Worm (Caenorhabditis elegans) whole organism, late embryonic: ENCODE data around the gene rps-24.
A peak's percentile ranks its signal among the peaks of the same experiment; 100 is the strongest.

Experiments
- K02D7.2 ChIP-seq: sonication (generic microtip); optimal IDR thresholded peaks from 2 replicates; lab custom pipeline; 2017; ENCODE audit warnings: mild to moderate bottlenecking, missing genetic modification characterization, missing compliant biosample characterization
- T23F11.4 ChIP-seq: fragments of 200-800 bp; sonication (Bioruptor generic); optimal IDR thresholded peaks from 2 replicates; lab custom pipeline; 2018; ENCODE audit warnings: mild to moderate bottlenecking, missing genetic modification characterization, missing compliant biosample characterization
- Y22D7AL.16 ChIP-seq: sonication (generic microtip); optimal IDR thresholded peaks from 2 replicates; lab custom pipeline; 2016; ENCODE audit warnings: missing genetic modification characterization, missing compliant biosample characterization
- ahr-1 ChIP-seq: sonication (generic microtip); optimal IDR thresholded peaks from 2 replicates; lab custom pipeline; 2016; ENCODE audit warnings: missing genetic modification characterization, missing compliant biosample characterization
- ama-1 ChIP-seq: fragments of 150-350 bp; optimal IDR thresholded peaks from 2 replicates; lab custom pipeline; 2014
- ceh-14 ChIP-seq: sonication (generic microtip); optimal IDR thresholded peaks from 2 replicates; lab custom pipeline; 2016; ENCODE audit warnings: missing genotype, missing genetic modification characterization, missing compliant biosample characterization
- ceh-18 ChIP-seq: sonication (generic microtip); optimal IDR thresholded peaks from 2 replicates; lab custom pipeline; 2016; ENCODE audit warnings: missing genetic modification characterization, missing compliant biosample characterization
- ceh-22 ChIP-seq: sonication (generic microtip); optimal IDR thresholded peaks from 2 replicates; lab custom pipeline; 2017; ENCODE audit warnings: missing biosample characterization, missing genetic modification characterization
- ceh-24 ChIP-seq: sonication (generic microtip); optimal IDR thresholded peaks from 2 replicates; lab custom pipeline; 2016; ENCODE audit warnings: mild to moderate bottlenecking, missing genetic modification characterization, missing compliant biosample characterization
- ceh-34 ChIP-seq: sonication (generic microtip); optimal IDR thresholded peaks from 2 replicates; lab custom pipeline; 2016; ENCODE audit warnings: mild to moderate bottlenecking, missing genetic modification characterization, missing compliant biosample characterization
- ceh-48 ChIP-seq: sonication (generic microtip); optimal IDR thresholded peaks from 2 replicates; lab custom pipeline; 2016; ENCODE audit warnings: missing genetic modification characterization, inconsistent platforms, missing compliant biosample characterization
- che-1 ChIP-seq: sonication (generic microtip); optimal IDR thresholded peaks from 2 replicates; lab custom pipeline; 2016; ENCODE audit warnings: mild to moderate bottlenecking, missing genetic modification characterization, missing compliant biosample characterization
- dmd-4 ChIP-seq: sonication (generic microtip); optimal IDR thresholded peaks from 2 replicates; lab custom pipeline; 2016; ENCODE audit warnings: borderline replicate concordance, missing genetic modification characterization, missing compliant biosample characterization
- dve-1 ChIP-seq: sonication (generic microtip); optimal IDR thresholded peaks from 2 replicates; lab custom pipeline; 2017; ENCODE audit warnings: antibody characterized with exemption, mild to moderate bottlenecking, missing genetic modification characterization, missing compliant biosample characterization
- elt-4 ChIP-seq: sonication (generic microtip); optimal IDR thresholded peaks from 2 replicates; lab custom pipeline; 2016; ENCODE audit warnings: missing genetic modification characterization, missing compliant biosample characterization
- ets-4 ChIP-seq: sonication (generic microtip); optimal IDR thresholded peaks from 2 replicates; lab custom pipeline; 2016; ENCODE audit warnings: missing genetic modification characterization, missing compliant biosample characterization
- eyg-1 ChIP-seq: sonication (generic microtip); optimal IDR thresholded peaks from 2 replicates; lab custom pipeline; 2016; ENCODE audit warnings: missing genotype, missing genetic modification characterization, missing compliant biosample characterization
- fax-1 ChIP-seq: sonication (generic microtip); optimal IDR thresholded peaks from 2 replicates; lab custom pipeline; 2016; ENCODE audit warnings: missing genotype, missing genetic modification characterization, missing compliant biosample characterization
- gmeb-2 ChIP-seq: sonication (generic microtip); optimal IDR thresholded peaks from 2 replicates; lab custom pipeline; 2016; ENCODE audit warnings: missing genetic modification characterization, inconsistent platforms, missing compliant biosample characterization
- hlh-13 ChIP-seq: fragments of 200-800 bp; sonication (Bioruptor generic); optimal IDR thresholded peaks from 2 replicates; lab custom pipeline; 2018; ENCODE audit warnings: mild to moderate bottlenecking, missing genetic modification characterization, missing compliant biosample characterization
- hlh-15 ChIP-seq: sonication (generic microtip); optimal IDR thresholded peaks from 2 replicates; lab custom pipeline; 2016; ENCODE audit warnings: missing genetic modification characterization, missing compliant biosample characterization
- hlh-30 ChIP-seq: sonication (generic microtip); optimal IDR thresholded peaks from 2 replicates; lab custom pipeline; 2017; ENCODE audit warnings: antibody characterized with exemption, missing genetic modification characterization, missing compliant biosample characterization; ENCODE audit not compliant: insufficient read depth
- hlh-6 ChIP-seq: sonication (generic microtip); optimal IDR thresholded peaks from 2 replicates; lab custom pipeline; 2016; ENCODE audit warnings: missing genotype, missing genetic modification characterization, missing compliant biosample characterization
- hlh-8 ChIP-seq: sonication (generic microtip); optimal IDR thresholded peaks from 2 replicates; lab custom pipeline; 2016; ENCODE audit warnings: missing genotype, missing genetic modification characterization, missing compliant biosample characterization
- lin-11 ChIP-seq: fragments of 200-800 bp; sonication (Bioruptor generic); optimal IDR thresholded peaks from 2 replicates; lab custom pipeline; 2018; ENCODE audit warnings: mild to moderate bottlenecking, missing genetic modification characterization, missing compliant biosample characterization
- mec-3 ChIP-seq: sonication (generic microtip); optimal IDR thresholded peaks from 2 replicates; lab custom pipeline; 2016; ENCODE audit warnings: borderline replicate concordance, missing genetic modification characterization, missing compliant biosample characterization
- nfya-1 ChIP-seq: sonication (generic microtip); optimal IDR thresholded peaks from 2 replicates; lab custom pipeline; 2017; ENCODE audit warnings: missing genetic modification characterization, mild to moderate bottlenecking, missing compliant biosample characterization, antibody characterized with exemption, moderate library complexity
- nhr-11 ChIP-seq: fragments of 150-350 bp; optimal IDR thresholded peaks from 2 replicates; lab custom pipeline; 2014; ENCODE audit warnings: missing biosample characterization, missing genetic modification characterization
- odd-2 ChIP-seq: sonication (generic microtip); optimal IDR thresholded peaks from 2 replicates; lab custom pipeline; 2017; ENCODE audit warnings: antibody characterized with exemption, mild to moderate bottlenecking, missing genetic modification characterization, missing compliant biosample characterization
- pag-3 ChIP-seq: sonication (generic microtip); optimal IDR thresholded peaks from 2 replicates; lab custom pipeline; 2016; ENCODE audit warnings: missing compliant biosample characterization, missing genetic modification characterization, borderline replicate concordance
- pha-2 ChIP-seq: sonication (generic microtip); optimal IDR thresholded peaks from 2 replicates; lab custom pipeline; 2017; ENCODE audit warnings: mild to moderate bottlenecking, missing genetic modification characterization, missing compliant biosample characterization
- pqm-1 ChIP-seq: sonication (generic microtip); optimal IDR thresholded peaks from 2 replicates; lab custom pipeline; 2016; ENCODE audit warnings: missing genetic modification characterization, missing compliant biosample characterization
- tbx-2 ChIP-seq: sonication (generic microtip); optimal IDR thresholded peaks from 2 replicates; lab custom pipeline; 2016; ENCODE audit warnings: missing genetic modification characterization, missing compliant biosample characterization
- unc-3 ChIP-seq, 2 experiments: fragments of 200-800 bp in 1 of 2; sonication (Bioruptor generic) in 1 of 2; sonication (generic microtip) in 1 of 2; conservative IDR thresholded peaks in 1 of 2; optimal IDR thresholded peaks in 1 of 2; 2 replicates each; pipeline versions ENCODE4 v1.3.6 to Lab custom; 2016 to 2022; ENCODE audit warnings: missing compliant biosample characterization in 2 of 2, missing genetic modification characterization in 2 of 2, missing genetic modification reagents in 1 of 2
- unc-42 ChIP-seq: sonication (generic microtip); optimal IDR thresholded peaks from 2 replicates; lab custom pipeline; 2016; ENCODE audit warnings: missing genotype, missing genetic modification characterization, missing compliant biosample characterization
- unc-55 ChIP-seq: sonication (generic microtip); optimal IDR thresholded peaks from 2 replicates; lab custom pipeline; 2017; ENCODE audit warnings: missing biosample characterization, missing genetic modification reagents, missing genetic modification characterization
- zip-5 ChIP-seq: sonication (generic microtip); optimal IDR thresholded peaks from 2 replicates; lab custom pipeline; 2016; ENCODE audit warnings: missing genetic modification characterization, missing compliant biosample characterization

The rps-24 gene

DNA sequence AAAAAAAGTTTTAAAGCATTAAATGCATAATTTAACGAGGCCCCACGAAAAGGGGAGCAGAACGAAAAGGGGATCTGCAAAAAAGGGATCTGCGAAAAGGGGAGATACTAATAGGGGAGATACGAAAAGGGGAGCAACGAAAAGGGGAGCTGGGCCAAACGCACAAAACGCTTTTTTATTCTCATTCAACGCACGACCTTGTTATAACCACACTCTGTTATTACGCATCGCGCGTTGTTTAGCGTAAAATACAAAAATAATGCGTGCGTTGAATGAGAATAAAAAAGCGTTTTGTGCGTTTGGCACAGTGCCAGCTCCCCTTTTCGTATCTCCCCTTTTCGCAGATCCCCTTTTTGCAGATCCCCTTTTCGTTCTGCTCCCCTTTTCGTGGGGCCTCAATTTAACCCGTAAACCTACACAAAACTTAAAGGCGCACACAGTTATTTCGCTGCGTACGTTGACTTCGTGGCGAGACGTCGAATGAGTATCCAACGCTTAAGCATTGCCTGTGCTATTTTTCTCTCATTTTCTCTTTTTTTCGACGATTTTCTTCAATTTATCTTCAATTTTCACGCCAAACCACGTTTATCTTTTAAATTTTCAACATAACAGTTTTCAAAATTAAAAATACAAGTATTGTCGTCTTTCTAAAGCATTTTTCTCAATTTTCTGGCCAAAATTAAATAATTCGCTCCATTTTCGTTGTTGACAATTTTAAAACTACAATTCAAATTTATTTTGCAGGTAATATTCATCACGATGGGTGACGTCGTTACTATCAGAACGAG, at the start of gene rps-24 (continued):
- TF ChIP-seq elt-4 (tag; lab: Kevin White, UChicago) = peak; percentile 88
- peak; percentile 86 for TF ChIP-seq nfya-1 (tag; lab: Kevin White, UChicago)
- TF ChIP-seq dmd-4 (tag; lab: Kevin White, UChicago) = peak; percentile 93
- TF ChIP-seq pha-2 (tag; lab: Kevin White, UChicago) = peak; percentile 33
- TF ChIP-seq ceh-14 = peak; percentile 98
- TF ChIP-seq, all 69 proteins: peak for 55; not testable (repeated sequence) for 14

ce11 chrIV:337128-337646, 48.5 kb upstream of the rps-24 start, which contains the start of gene pxmp-4:
pxmp-4 (minus strand) TSS chrIV:337178.
- TF ChIP-seq hlh-13 (GFP tag; lab: Kevin White, UChicago) (no peak), ceh-48 (tag; lab: Kevin White, UChicago) (no peak), K02D7.2 (no peak), nhr-11 (tag; lab: Kevin White, UChicago) (no peak), zip-5 (tag; lab: Kevin White, UChicago) (no peak), mec-3 (no peak), hlh-8 (tag; lab: Kevin White, UChicago) (no peak), fax-1 (tag; lab: Kevin White, UChicago) (no peak), ceh-34 (no peak), odd-2 (tag; lab: Kevin White, UChicago) (no peak), che-1 (no peak), hlh-15 (tag; lab: Kevin White, UChicago) (no peak), T23F11.4 (GFP tag; lab: Kevin White, UChicago) (no peak), ceh-18 (tag; lab: Kevin White, UChicago) (no peak)

- TF ChIP-seq pag-3 (tag; lab: Kevin White, UChicago) (no peak), ceh-34 (no peak), ceh-24 (no peak), dve-1 (tag; lab: Kevin White, UChicago) (no peak)
- TF ChIP-seq, all 69 proteins: peak for 0
These were observed 47.4 kb upstream of the rps-24 start for ce11 chrIV:338192-338831.

- TF ChIP-seq unc-42 (tag; lab: Kevin White, UChicago) = peak; percentile 18
- TF ChIP-seq ceh-22 (tag; lab: Kevin White, UChicago) = no peak
These were observed 46.2 kb upstream of the rps-24 start, which contains the start of gene cdh-8 for ce11 chrIV:339508-339907. cdh-8 (plus strand) TSS chrIV:339808.

- TF ChIP-seq ahr-1 (tag; lab: Kevin White, UChicago) = no peak
- TF ChIP-seq hlh-13 (GFP tag; lab: Kevin White, UChicago) = no peak
- TF ChIP-seq T23F11.4 (GFP tag; lab: Kevin White, UChicago) = no peak
- no peak for TF ChIP-seq ceh-18 (tag; lab: Kevin White, UChicago)
- TF ChIP-seq tbx-2 = no peak
- no peak for TF ChIP-seq Y22D7AL.16 (tag; lab: Kevin White, UChicago)
- no peak for TF ChIP-seq lin-11
- TF ChIP-seq ama-1 (lab: Kevin White, UChicago) = no peak
- TF ChIP-seq mec-3 = no peak
- TF ChIP-seq pqm-1 (tag; lab: Kevin White, UChicago) = no peak
- TF ChIP-seq ceh-48 (tag; lab: Kevin White, UChicago) = no peak
These were observed 42.4 kb upstream of the rps-24 start for ce11 chrIV:343279-343678.

DNA sequence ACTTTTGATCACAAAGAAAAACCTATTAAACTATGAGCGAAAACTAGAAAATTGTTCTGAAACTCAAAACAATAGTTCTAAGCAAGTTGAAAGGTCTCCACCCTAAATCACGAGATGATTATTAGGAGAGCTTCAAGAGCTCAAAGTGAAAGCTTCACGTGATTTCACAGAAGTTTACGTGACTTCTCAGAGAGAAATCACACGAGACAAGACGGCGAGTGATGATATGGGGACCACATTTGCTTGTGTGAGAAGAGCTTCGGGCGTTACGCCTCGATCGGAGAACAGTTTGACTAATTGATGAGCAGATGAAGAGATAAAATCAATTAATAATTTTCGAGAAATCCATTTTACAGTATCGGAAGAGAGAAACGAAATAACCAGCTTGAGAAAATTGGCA, 20.7 kb upstream of the rps-24 start:
- TF ChIP-seq unc-3 (GFP tag; conservative IDR thresholded peaks at IDR 0.05; lab: Robert Waterston, UW) = no peak
- TF ChIP-seq unc-3 (tag; optimal IDR thresholded peaks at IDR 0.05; lab: Kevin White, UChicago) = no peak
- TF ChIP-seq nhr-11 (tag; lab: Kevin White, UChicago) = no peak
- no peak for TF ChIP-seq fax-1 (tag; lab: Kevin White, UChicago)
- TF ChIP-seq ceh-18 (tag; lab: Kevin White, UChicago) = peak; percentile 16
- no peak for TF ChIP-seq K02D7.2
- peak; percentile 28 for TF ChIP-seq hlh-30
- TF ChIP-seq hlh-15 (tag; lab: Kevin White, UChicago) = no peak
- TF ChIP-seq pqm-1 (tag; lab: Kevin White, UChicago) = no peak
- no peak for TF ChIP-seq eyg-1 (tag; lab: Kevin White, UChicago)
- TF ChIP-seq ceh-48 (tag; lab: Kevin White, UChicago) = no peak
- no peak for TF ChIP-seq gmeb-2
- no peak for TF ChIP-seq dve-1 (tag; lab: Kevin White, UChicago)
- no peak for TF ChIP-seq ceh-24
- no peak for TF ChIP-seq hlh-6 (tag; lab: Kevin White, UChicago)
- TF ChIP-seq ets-4 = no peak
- TF ChIP-seq hlh-13 (GFP tag; lab: Kevin White, UChicago) = no peak
- TF ChIP-seq ceh-22 (tag; lab: Kevin White, UChicago) = no peak
- TF ChIP-seq unc-55 (GFP tag; lab: Kevin White, UChicago) = peak; percentile 11
- TF ChIP-seq ceh-14 = no peak
